Worm (Caenorhabditis elegans) whole organism, L2 larva: ENCODE results near the gene str-88.

Experiments used
- R02D3.7 ChIP-seq: fragments of 150-350 bp; optimal IDR thresholded peaks from 2 replicates; lab custom pipeline; 2014; ENCODE audit warnings: missing biosample characterization, missing genetic modification characterization
- Y55F3AM.14 ChIP-seq: fragments of 200-800 bp; sonication (Bioruptor generic); optimal IDR thresholded peaks from 2 replicates; lab custom pipeline; 2018; ENCODE audit warnings: mild to moderate bottlenecking, missing genetic modification characterization, missing compliant biosample characterization
- ZK546.5 ChIP-seq: sonication (generic microtip); optimal IDR thresholded peaks from 2 replicates; lab custom pipeline; 2017; ENCODE audit warnings: missing biosample characterization, missing genetic modification characterization
- blmp-1 ChIP-seq: sonication (generic microtip); optimal IDR thresholded peaks from 2 replicates; lab custom pipeline; 2017; ENCODE audit warnings: missing genetic modification characterization, mild to moderate bottlenecking, missing compliant biosample characterization, antibody characterized with exemption, moderate library complexity; ENCODE audit not compliant: insufficient read depth
- ceh-82 ChIP-seq: fragments of 150-350 bp; optimal IDR thresholded peaks from 2 replicates; lab custom pipeline; 2014; ENCODE audit warnings: missing biosample characterization, missing genetic modification characterization
- lsy-2 ChIP-seq, 2 experiments: fragments of 150-350 bp in 1 of 2; sonication (generic microtip) in 1 of 2; optimal IDR thresholded peaks; 2 replicates each; lab custom pipeline; 2014 to 2017; ENCODE audit warnings: missing biosample characterization in 2 of 2, missing genetic modification characterization in 2 of 2
- mab-5 ChIP-seq: fragments of 150-350 bp; optimal IDR thresholded peaks from 2 replicates; lab custom pipeline; 2014; ENCODE audit warnings: missing biosample characterization, missing genetic modification characterization
- nhr-237 ChIP-seq: fragments of 150-350 bp; optimal IDR thresholded peaks from 2 replicates; lab custom pipeline; 2014; ENCODE audit warnings: missing biosample characterization, missing genetic modification characterization
- unc-55 ChIP-seq: fragments of 150-350 bp; sonication (generic microtip); optimal IDR thresholded peaks from 3 replicates; lab custom pipeline; 2014; ENCODE audit warnings: missing biosample characterization, missing genetic modification reagents, missing genetic modification characterization
- zag-1 ChIP-seq: fragments of 150-350 bp; optimal IDR thresholded peaks from 2 replicates; lab custom pipeline; 2014; ENCODE audit warnings: missing biosample characterization, missing genetic modification characterization
- ztf-11 ChIP-seq: sonication (generic microtip); optimal IDR thresholded peaks from 2 replicates; lab custom pipeline; 2017; ENCODE audit warnings: missing biosample characterization, missing genetic modification characterization

ce11 chrV:15401856-15402314 is 18.2 kb upstream of the str-88 start, which contains the start of gene fbxa-135:
- no peak for TF ChIP-seq ZK546.5 (tag; lab: Kevin White, UChicago)
- TF ChIP-seq zag-1: no peak
- TF ChIP-seq ceh-82 (tag; lab: Kevin White, UChicago): no peak
- TF ChIP-seq Y55F3AM.14: no peak
- TF ChIP-seq unc-55: no peak
- no peak for TF ChIP-seq lsy-2 (tag; optimal IDR thresholded peaks at IDR 0.05; lab: Kevin White, UChicago)
- no peak for TF ChIP-seq nhr-237
- TF ChIP-seq blmp-1: no peak
- no peak for TF ChIP-seq R02D3.7
- no peak for TF ChIP-seq ztf-11
- no peak for TF ChIP-seq mab-5
